Worm (Caenorhabditis elegans) whole organism, midembryonic: ENCODE results near the gene nhr-34.

Experiments used
- cog-1 ChIP-seq: sonication (generic microtip); optimal IDR thresholded peaks from 2 replicates; lab custom pipeline; 2016; ENCODE audit warnings: missing genetic modification characterization, missing compliant biosample characterization
- klf-2 ChIP-seq: fragments of 200-800 bp; sonication (Bioruptor generic); conservative IDR thresholded peaks from 2 replicates; pipeline ENCODE4 v1.3.6; 2022; ENCODE audit warnings: missing genetic modification reagents, missing genetic modification characterization, missing compliant biosample characterization
- med-1 ChIP-seq: sonication (generic microtip); optimal IDR thresholded peaks from 2 replicates; lab custom pipeline; 2017; ENCODE audit warnings: missing genetic modification characterization, mild to moderate bottlenecking, missing compliant biosample characterization, antibody characterized with exemption, missing genetic modification reagents; ENCODE audit not compliant: insufficient read depth
- ztf-23 ChIP-seq: fragments of 200-800 bp; sonication (Bioruptor generic); IDR thresholded peaks from 2 replicates; pipeline ENCODE4 v1.3.6; 2022; ENCODE audit warnings: missing genetic modification reagents, missing genetic modification characterization, missing compliant biosample characterization

ce11 chrIV:9671001-9671652 is 4.3 kb downstream of the nhr-34 start:
- TF ChIP-seq med-1 (no peak), cog-1 (tag; lab: Kevin White, UChicago) (no peak), ztf-23 (GFP tag; lab: Robert Waterston, UW) (no peak), klf-2 (GFP tag; lab: Robert Waterston, UW) (no peak)
